Fruit fly (Drosophila melanogaster) whole organism, pupa: Measurements from ENCODE around the gene Cbp80.

ENCODE experiments used
- CG15710 ChIP-seq: fragments of 200-800 bp; sonication (Bioruptor generic); optimal IDR thresholded peaks from 2 replicates; lab custom pipeline; 2018; ENCODE audit warnings: missing biosample characterization, mild to moderate bottlenecking, missing genetic modification characterization, moderate library complexity
- CG17806 ChIP-seq: fragments of 200-800 bp; sonication (Bioruptor generic); optimal IDR thresholded peaks from 2 replicates; lab custom pipeline; 2018; ENCODE audit warnings: missing biosample characterization, mild to moderate bottlenecking, missing genetic modification characterization, moderate library complexity
- CG32121 ChIP-seq: fragments of 200-800 bp; sonication (Bioruptor generic); IDR thresholded peaks from 2 replicates; pipeline ENCODE4 v1.3.6; 2022; ENCODE audit warnings: missing biosample characterization, missing genetic modification characterization
- CG34367 ChIP-seq: fragments of 200-800 bp; sonication (Bioruptor generic); optimal IDR thresholded peaks from 2 replicates; lab custom pipeline; 2018; ENCODE audit warnings: missing biosample characterization, mild to moderate bottlenecking, missing genetic modification characterization
- D1 ChIP-seq: fragments of 200-800 bp; sonication (Bioruptor generic); optimal IDR thresholded peaks from 2 replicates; lab custom pipeline; 2018; ENCODE audit warnings: missing biosample characterization, mild to moderate bottlenecking, missing genetic modification characterization, moderate library complexity
- EcR ChIP-seq: fragments of 200-800 bp; sonication (Bioruptor generic); optimal IDR thresholded peaks from 3 replicates; lab custom pipeline; 2019; ENCODE audit warnings: missing biosample characterization, missing genetic modification characterization, mild to moderate bottlenecking, moderate library complexity, missing genetic modification reagents
- Ets98B ChIP-seq: fragments of 200-800 bp; sonication (Bioruptor generic); IDR thresholded peaks from 2 replicates; pipeline ENCODE4 v1.3.6; 2022; ENCODE audit warnings: missing biosample characterization, missing genetic modification characterization
- Pif1A ChIP-seq: fragments of 200-800 bp; sonication (Bioruptor generic); optimal IDR thresholded peaks from 3 replicates; lab custom pipeline; 2016; ENCODE audit warnings: missing biosample characterization, missing genetic modification characterization
- Snoo ChIP-seq: fragments of 200-800 bp; sonication (Bioruptor generic); optimal IDR thresholded peaks from 3 replicates; lab custom pipeline; 2017; ENCODE audit warnings: missing biosample characterization, mild to moderate bottlenecking, missing genetic modification characterization, inconsistent platforms
- fd96Ca ChIP-seq: fragments of 200-800 bp; sonication (Bioruptor generic); IDR thresholded peaks from 3 replicates; pipeline ENCODE4 v1.3.6; 2022; ENCODE audit warnings: missing biosample characterization, missing genetic modification characterization
- gl ChIP-seq: fragments of 200-800 bp; sonication (Bioruptor generic); optimal IDR thresholded peaks from 2 replicates; lab custom pipeline; 2018; ENCODE audit warnings: missing biosample characterization, mild to moderate bottlenecking, missing genetic modification characterization
- rn ChIP-seq: fragments of 200-800 bp; sonication (Bioruptor generic); IDR thresholded peaks from 2 replicates; pipeline ENCODE4 v1.3.6; 2022; ENCODE audit warnings: missing biosample characterization, missing genetic modification characterization

DNA sequence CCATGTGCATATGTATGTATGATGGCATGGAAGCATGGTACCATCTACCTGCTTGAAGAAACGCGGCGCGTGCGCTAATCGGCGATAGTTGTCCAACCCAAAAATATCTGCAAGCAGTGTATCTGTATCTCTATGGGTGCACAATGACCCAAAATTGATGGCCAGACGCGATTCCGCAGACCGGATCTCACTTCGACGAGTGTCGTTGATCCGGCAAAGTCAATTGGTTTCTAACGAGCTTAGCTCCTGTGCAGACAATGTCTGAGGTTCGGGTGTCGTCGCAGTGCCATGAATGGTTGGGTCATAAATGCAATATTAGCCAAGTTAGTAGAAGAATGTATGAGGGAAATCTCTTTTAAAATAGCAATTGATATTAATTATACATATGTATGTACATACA lies 36.2 kb upstream of the Cbp80 start:
- no peak for TF ChIP-seq CG17806 (tag; lab: Kevin White, UChicago)
- no peak for TF ChIP-seq D1 (tag; lab: Kevin White, UChicago)
- no peak for TF ChIP-seq Ets98B
- TF ChIP-seq Pif1A = no peak
- no peak for TF ChIP-seq EcR (GFP tag; lab: Kevin White, UChicago)
- no peak for TF ChIP-seq gl
- TF ChIP-seq fd96Ca (GFP tag; lab: Robert Waterston, UW) = no peak
- no peak for TF ChIP-seq CG34367 (tag; lab: Kevin White, UChicago)
- no peak for TF ChIP-seq CG32121 (GFP tag; lab: Robert Waterston, UW)
- no peak for TF ChIP-seq CG15710
- no peak for TF ChIP-seq Snoo
- no peak for TF ChIP-seq rn (GFP tag; lab: Robert Waterston, UW)
